Fruit fly (Drosophila melanogaster) whole organism, embryonic: ENCODE results near the gene Sox100B.

Experiments used
- Atf3 ChIP-seq: fragments of 200-800 bp; sonication (Bioruptor generic); optimal IDR thresholded peaks from 3 replicates; lab custom pipeline; 2016; ENCODE audit warnings: missing biosample characterization, missing genetic modification characterization
- CG10321 ChIP-seq: fragments of 200-800 bp; sonication (Bioruptor generic); IDR thresholded peaks from 2 replicates; pipeline ENCODE4 v1.3.6; 2022; ENCODE audit warnings: missing biosample characterization, missing genetic modification characterization
- CG11696 ChIP-seq: fragments of 200-800 bp; sonication (Bioruptor generic); IDR thresholded peaks from 2 replicates; pipeline ENCODE4 v1.3.6; 2022; ENCODE audit warnings: missing biosample characterization, missing genetic modification characterization
- CG13424 ChIP-seq: fragments of 200-800 bp; sonication (Bioruptor generic); optimal IDR thresholded peaks from 2 replicates; lab custom pipeline; 2019; ENCODE audit warnings: missing biosample characterization, mild to moderate bottlenecking, missing genetic modification characterization, moderate library complexity
- CG13894 ChIP-seq: fragments of 200-800 bp; sonication (Bioruptor generic); optimal IDR thresholded peaks from 3 replicates; lab custom pipeline; 2018; ENCODE audit warnings: missing biosample characterization, mild to moderate bottlenecking, missing genetic modification characterization, moderate library complexity
- CG14441 ChIP-seq: fragments of 200-800 bp; sonication (Bioruptor generic); IDR thresholded peaks from 2 replicates; pipeline ENCODE4 v1.3.6; 2022; ENCODE audit warnings: missing biosample characterization, missing genetic modification characterization
- CG14710 ChIP-seq: fragments of 200-800 bp; sonication (Bioruptor generic); optimal IDR thresholded peaks from 3 replicates; lab custom pipeline; 2019; ENCODE audit warnings: missing biosample characterization, mild to moderate bottlenecking, missing genetic modification characterization, moderate library complexity
- CG6654 ChIP-seq: fragments of 200-800 bp; sonication (Bioruptor generic); optimal IDR thresholded peaks from 2 replicates; lab custom pipeline; 2017; ENCODE audit warnings: missing biosample characterization, mild to moderate bottlenecking, missing genetic modification characterization
- CG6854 ChIP-seq: fragments of 200-800 bp; sonication (Bioruptor generic); optimal IDR thresholded peaks from 3 replicates; lab custom pipeline; 2017; ENCODE audit warnings: missing biosample characterization, mild to moderate bottlenecking, missing genetic modification characterization
- CG7745 ChIP-seq: fragments of 200-800 bp; sonication (Bioruptor generic); optimal IDR thresholded peaks from 2 replicates; lab custom pipeline; 2018; ENCODE audit warnings: missing biosample characterization, mild to moderate bottlenecking, missing genetic modification characterization, moderate library complexity
- Dip2 ChIP-seq: fragments of 200-800 bp; sonication (Bioruptor generic); IDR thresholded peaks from 2 replicates; pipeline ENCODE4 v1.3.6; 2022; ENCODE audit warnings: missing biosample characterization, missing genetic modification characterization
- Mad ChIP-seq: fragments of 200-800 bp; sonication (Bioruptor generic); optimal IDR thresholded peaks from 2 replicates; lab custom pipeline; 2016; ENCODE audit warnings: missing biosample characterization, missing genetic modification characterization
- kay ChIP-seq: fragments of 200-800 bp; sonication (Bioruptor generic); optimal IDR thresholded peaks from 2 replicates; lab custom pipeline; 2016; ENCODE audit warnings: missing biosample characterization, missing genetic modification characterization

DNA sequence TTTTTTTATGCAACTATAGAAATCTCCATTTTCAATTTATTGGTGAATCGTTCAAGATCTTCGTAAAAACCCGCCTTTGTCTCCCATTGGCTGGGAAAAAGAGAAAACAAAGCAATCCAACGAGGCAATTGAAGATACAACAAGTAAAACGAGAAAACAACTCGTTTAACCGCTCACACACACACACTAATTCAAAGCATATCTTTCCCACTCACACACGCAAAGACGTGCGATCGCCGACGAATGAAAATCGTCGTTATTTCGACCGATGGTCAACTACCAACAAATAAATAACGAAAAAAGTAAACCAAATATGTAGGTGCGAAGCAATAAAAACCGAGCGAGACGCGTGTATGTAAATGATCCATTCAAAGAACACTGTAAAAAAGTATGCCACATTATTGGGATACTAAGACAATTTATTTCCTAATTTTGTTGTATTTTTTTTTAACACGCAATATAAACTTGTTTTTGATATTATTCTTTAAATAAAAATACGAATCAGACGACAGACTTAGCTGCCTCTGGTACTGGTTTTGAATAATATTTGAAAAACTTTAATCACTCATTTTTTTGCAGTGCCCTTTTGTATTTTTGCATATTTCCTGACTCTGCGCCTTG, 2.6 kb upstream of the Sox100B start:
- TF ChIP-seq Dip2 (GFP tag; lab: Robert Waterston, UW) (no peak), CG6654 (GFP tag; lab: Kevin White, UChicago) (no peak), Mad (no peak), CG6854 (GFP tag; lab: Kevin White, UChicago) (no peak), CG7745 (tag; lab: Kevin White, UChicago) (no peak), CG11696 (no peak), CG13424 (tag; lab: Kevin White, UChicago) (no peak), Atf3 (GFP tag; lab: Kevin White, UChicago) (no peak), kay (GFP tag; lab: Kevin White, UChicago) (no peak), CG13894 (tag; lab: Kevin White, UChicago) (no peak), CG10321 (no peak), CG14710 (tag; lab: Kevin White, UChicago) (no peak), CG14441 (GFP tag; lab: Robert Waterston, UW) (no peak)
